Fruit fly (Drosophila melanogaster) whole organism, embryonic: ENCODE measurements around the gene CG5934.

Experiments
- BtbVII ChIP-seq: fragments of 200-800 bp; sonication (Bioruptor generic); optimal IDR thresholded peaks from 3 replicates; lab custom pipeline; 2017; ENCODE audit warnings: missing biosample characterization, mild to moderate bottlenecking, missing genetic modification characterization
- CG10565 ChIP-seq: fragments of 200-800 bp; sonication (Bioruptor generic); optimal IDR thresholded peaks from 3 replicates; lab custom pipeline; 2016; ENCODE audit warnings: missing biosample characterization, mild to moderate bottlenecking, missing genetic modification characterization
- CG10959 ChIP-seq: fragments of 200-800 bp; sonication (Bioruptor generic); IDR thresholded peaks from 2 replicates; pipeline ENCODE4 v1.3.6; 2022; ENCODE audit warnings: missing biosample characterization, missing genetic modification characterization
- CG12219 ChIP-seq: fragments of 200-800 bp; sonication (Bioruptor generic); optimal IDR thresholded peaks from 3 replicates; lab custom pipeline; 2018; ENCODE audit warnings: missing biosample characterization, mild to moderate bottlenecking, missing genetic modification characterization
- CG13123 ChIP-seq: fragments of 200-800 bp; sonication (Bioruptor generic); optimal IDR thresholded peaks from 2 replicates; lab custom pipeline; 2016; ENCODE audit warnings: missing biosample characterization, missing genetic modification characterization
- CG13624 ChIP-seq: fragments of 200-800 bp; sonication (Bioruptor generic); optimal IDR thresholded peaks from 2 replicates; lab custom pipeline; 2016; ENCODE audit warnings: missing biosample characterization, missing genetic modification characterization
- CG13775 ChIP-seq: fragments of 200-800 bp; sonication (Bioruptor generic); optimal IDR thresholded peaks from 3 replicates; lab custom pipeline; 2017; ENCODE audit warnings: missing biosample characterization, mild to moderate bottlenecking, missing genetic modification characterization
- CG15514 ChIP-seq: fragments of 200-800 bp; sonication (Bioruptor generic); optimal IDR thresholded peaks from 3 replicates; lab custom pipeline; 2017; ENCODE audit warnings: missing biosample characterization, missing genetic modification characterization, mild to moderate bottlenecking, moderate library complexity, missing genetic modification reagents
- CG1603 ChIP-seq: fragments of 200-800 bp; sonication (Bioruptor generic); optimal IDR thresholded peaks from 2 replicates; lab custom pipeline; 2019; ENCODE audit warnings: missing biosample characterization, mild to moderate bottlenecking, missing genetic modification characterization, moderate library complexity
- CG17612 ChIP-seq: fragments of 200-800 bp; sonication (Bioruptor generic); IDR thresholded peaks from 2 replicates; pipeline ENCODE4 v1.3.6; 2022; ENCODE audit warnings: missing biosample characterization, missing genetic modification characterization
- CG18764 ChIP-seq: fragments of 200-800 bp; sonication (Bioruptor generic); optimal IDR thresholded peaks from 3 replicates; lab custom pipeline; 2016; ENCODE audit warnings: missing biosample characterization, missing genetic modification characterization
- CG2875 ChIP-seq: fragments of 200-800 bp; sonication (Bioruptor generic); optimal IDR thresholded peaks from 2 replicates; lab custom pipeline; 2017; ENCODE audit warnings: missing biosample characterization, mild to moderate bottlenecking, missing genetic modification characterization, missing genetic modification reagents
- CG3726 ChIP-seq: fragments of 200-800 bp; sonication (Bioruptor generic); IDR thresholded peaks from 3 replicates; pipeline ENCODE4, ENCODE4 v1.3.6; 2022; ENCODE audit warnings: missing biosample characterization, missing genetic modification characterization
- CG43689 ChIP-seq: fragments of 200-800 bp; sonication (Bioruptor generic); IDR thresholded peaks from 2 replicates; pipeline ENCODE4 v1.3.6; 2022; ENCODE audit warnings: missing biosample characterization, missing genetic modification characterization
- CG4424 ChIP-seq: fragments of 200-800 bp; sonication (Bioruptor generic); optimal IDR thresholded peaks from 3 replicates; lab custom pipeline; 2016; ENCODE audit warnings: missing biosample characterization, missing genetic modification characterization
- CG4820 ChIP-seq: fragments of 200-800 bp; sonication (Bioruptor generic); optimal IDR thresholded peaks from 3 replicates; lab custom pipeline; 2016; ENCODE audit warnings: missing biosample characterization, missing genetic modification characterization
- CG6254 ChIP-seq: fragments of 200-800 bp; sonication (Bioruptor generic); optimal IDR thresholded peaks from 3 replicates; lab custom pipeline; 2017; ENCODE audit warnings: mild to moderate bottlenecking, missing biosample characterization, missing genetic modification reagents, missing genetic modification characterization
- CG6683 ChIP-seq: fragments of 200-800 bp; sonication (Bioruptor generic); optimal IDR thresholded peaks from 2 replicates; lab custom pipeline; 2017; ENCODE audit warnings: missing biosample characterization, mild to moderate bottlenecking, missing genetic modification characterization, missing genetic modification reagents
- CG7786 ChIP-seq: fragments of 200-800 bp; sonication (Bioruptor generic); optimal IDR thresholded peaks from 2 replicates; lab custom pipeline; 2016; ENCODE audit warnings: missing biosample characterization, missing genetic modification characterization
- CG7928 ChIP-seq: fragments of 200-800 bp; sonication (Bioruptor generic); optimal IDR thresholded peaks from 2 replicates; lab custom pipeline; 2017; ENCODE audit warnings: missing biosample characterization, mild to moderate bottlenecking, missing genetic modification characterization
- CG8388 ChIP-seq: fragments of 200-800 bp; sonication (Bioruptor generic); optimal IDR thresholded peaks from 2 replicates; lab custom pipeline; 2019; ENCODE audit warnings: missing biosample characterization, mild to moderate bottlenecking, missing genetic modification characterization, moderate library complexity
- CG8944 ChIP-seq: fragments of 200-800 bp; sonication (Bioruptor generic); optimal IDR thresholded peaks from 3 replicates; lab custom pipeline; 2016; ENCODE audit warnings: missing biosample characterization, missing genetic modification characterization
- CG9797 ChIP-seq: fragments of 200-800 bp; sonication (Bioruptor generic); optimal IDR thresholded peaks from 3 replicates; lab custom pipeline; 2018; ENCODE audit warnings: missing biosample characterization, mild to moderate bottlenecking, missing genetic modification characterization
- CG9932 ChIP-seq: fragments of 200-800 bp; sonication (Bioruptor generic); IDR thresholded peaks from 2 replicates; pipeline ENCODE4 v1.3.6; 2022; ENCODE audit warnings: missing biosample characterization, missing genetic modification characterization
- Dbx ChIP-seq: fragments of 200-800 bp; sonication (Bioruptor generic); IDR thresholded peaks from 3 replicates; pipeline ENCODE4 v1.3.6; 2022; ENCODE audit warnings: missing biosample characterization, missing genetic modification characterization
- Dll ChIP-seq: fragments of 200-800 bp; sonication (Bioruptor generic); IDR thresholded peaks from 4 replicates; pipeline ENCODE4 v1.3.6; 2022; ENCODE audit warnings: missing biosample characterization, missing genetic modification characterization; ENCODE audit not compliant: partially characterized antibody
- Dp ChIP-seq: fragments of 200-800 bp; sonication (Bioruptor generic); optimal IDR thresholded peaks from 2 replicates; lab custom pipeline; 2018; ENCODE audit warnings: missing biosample characterization, mild to moderate bottlenecking, missing genetic modification characterization, moderate library complexity
- HLH54F ChIP-seq: fragments of 200-800 bp; sonication (Bioruptor generic); optimal IDR thresholded peaks from 3 replicates; lab custom pipeline; 2016; ENCODE audit warnings: missing biosample characterization, missing genetic modification characterization
- Hmx ChIP-seq: fragments of 200-800 bp; sonication (Bioruptor generic); optimal IDR thresholded peaks from 2 replicates; lab custom pipeline; 2016; ENCODE audit warnings: missing biosample characterization, missing genetic modification characterization
- Jarid2 ChIP-seq: fragments of 200-800 bp; sonication (Bioruptor generic); optimal IDR thresholded peaks from 3 replicates; lab custom pipeline; 2017; ENCODE audit warnings: mild to moderate bottlenecking, missing biosample characterization, missing genetic modification reagents, missing genetic modification characterization
- Nf-YA ChIP-seq: fragments of 200-800 bp; sonication (Bioruptor generic); IDR thresholded peaks from 2 replicates; pipeline ENCODE4 v1.3.6; 2022; ENCODE audit warnings: missing biosample characterization, missing genetic modification characterization
- Nf-YB ChIP-seq: fragments of 200-800 bp; sonication (Bioruptor generic); optimal IDR thresholded peaks from 3 replicates; lab custom pipeline; 2019; ENCODE audit warnings: missing biosample characterization, mild to moderate bottlenecking, missing genetic modification characterization, moderate library complexity
- Nf-YC ChIP-seq: fragments of 200-800 bp; optimal IDR thresholded peaks from 3 replicates; lab custom pipeline; 2019; ENCODE audit warnings: missing biosample characterization, mild to moderate bottlenecking, missing genetic modification characterization, moderate library complexity
- Sin3A ChIP-seq: fragments of >200 bp; optimal IDR thresholded peaks from 2 replicates; lab custom pipeline; 2018
- Usf ChIP-seq: fragments of 200-800 bp; sonication (Bioruptor generic); optimal IDR thresholded peaks from 2 replicates; lab custom pipeline; 2017; ENCODE audit warnings: missing genotype, missing biosample characterization, missing genetic modification characterization
- aop ChIP-seq: fragments of 200-800 bp; sonication (Bioruptor generic); IDR thresholded peaks from 2 replicates; pipeline ENCODE4 v1.3.6; 2022; ENCODE audit warnings: missing biosample characterization, missing genetic modification characterization
- bab2 ChIP-seq: fragments of 200-800 bp; sonication (Bioruptor generic); optimal IDR thresholded peaks from 2 replicates; lab custom pipeline; 2016; ENCODE audit warnings: missing biosample characterization, missing genetic modification characterization
- br ChIP-seq: fragments of >200 bp; optimal IDR thresholded peaks from 2 replicates; lab custom pipeline; 2017
- cas ChIP-seq: fragments of 200-800 bp; sonication (Bioruptor generic); IDR thresholded peaks from 2 replicates; pipeline ENCODE4 v1.3.6; 2022; ENCODE audit warnings: missing biosample characterization, missing genetic modification characterization
- chn ChIP-seq: fragments of 200-800 bp; sonication (Bioruptor generic); optimal IDR thresholded peaks from 2 replicates; lab custom pipeline; 2016; ENCODE audit warnings: missing biosample characterization, missing genetic modification characterization
- croc ChIP-seq: fragments of 200-800 bp; sonication (Bioruptor generic); conservative IDR thresholded peaks from 3 replicates; pipeline ENCODE4 v1.3.6; 2022; ENCODE audit warnings: missing biosample characterization, missing genetic modification characterization
- dimm ChIP-seq: fragments of 200-800 bp; sonication (Bioruptor generic); IDR thresholded peaks from 2 replicates; pipeline ENCODE4 v1.3.6; 2022; ENCODE audit warnings: missing biosample characterization, missing genetic modification characterization
- emc ChIP-seq: fragments of 200-800 bp; sonication (Bioruptor generic); optimal IDR thresholded peaks from 2 replicates; lab custom pipeline; 2016; ENCODE audit warnings: missing biosample characterization, missing genetic modification characterization
- eve ChIP-seq, 2 experiments: fragments of >200 bp; optimal IDR thresholded peaks; 2 replicates each; lab custom pipeline; 2017; ENCODE audit warnings: missing biosample characterization in 2 of 2, missing genetic modification characterization in 2 of 2
- gcm ChIP-seq: fragments of 200-800 bp; sonication (Bioruptor generic); optimal IDR thresholded peaks from 2 replicates; lab custom pipeline; 2019; ENCODE audit warnings: missing biosample characterization, mild to moderate bottlenecking, missing genetic modification characterization, moderate library complexity
- jing ChIP-seq: fragments of 200-800 bp; sonication (Bioruptor generic); optimal IDR thresholded peaks from 2 replicates; lab custom pipeline; 2018; ENCODE audit warnings: missing biosample characterization, mild to moderate bottlenecking, missing genetic modification characterization
- jumu ChIP-seq: fragments of 200-800 bp; sonication (Bioruptor generic); optimal IDR thresholded peaks from 3 replicates; lab custom pipeline; 2016; ENCODE audit warnings: missing biosample characterization, missing genetic modification characterization
- run ChIP-seq: fragments of 200-800 bp; sonication (Bioruptor generic); optimal IDR thresholded peaks from 3 replicates; lab custom pipeline; 2018; ENCODE audit warnings: missing biosample characterization, mild to moderate bottlenecking, missing genetic modification characterization
- sima ChIP-seq: fragments of 200-800 bp; sonication (Bioruptor generic); optimal IDR thresholded peaks from 2 replicates; lab custom pipeline; 2016; ENCODE audit warnings: missing biosample characterization, missing genetic modification characterization
- vvl ChIP-seq: fragments of 200-800 bp; sonication (Bioruptor generic); IDR thresholded peaks from 2 replicates; pipeline ENCODE4 v1.3.6; 2022; ENCODE audit warnings: missing biosample characterization, missing genetic modification characterization

The CG5934 gene

dm6 chr3R:27253136-27253920, 20.2 kb upstream of the CG5934 start, which contains the start of gene pll (continued):
- TF ChIP-seq Usf (GFP tag; lab: Kevin White, UChicago) (no peak), br (lab: Kevin White, UChicago) (no peak), jing (no peak), CG18764 (GFP tag; lab: Kevin White, UChicago) (peak; percentile 66), CG7786 (GFP tag; lab: Kevin White, UChicago) (peak; percentile 57), Nf-YC (tag; lab: Kevin White, UChicago) (peak; percentile 71), Dbx (GFP tag; lab: Robert Waterston, UW) (peak; percentile 90), CG10565 (GFP tag; lab: Kevin White, UChicago) (peak; percentile 42), Dll (GFP tag; lab: Robert Waterston, UW) (peak; percentile 68; the same call in 3 of the 4 replicates), CG13123 (peak; percentile 79), Jarid2 (GFP tag; lab: Kevin White, UChicago) (peak; percentile 28), aop (GFP tag; lab: Robert Waterston, UW) (no peak), CG8388 (GFP tag; lab: Kevin White, UChicago) (peak; percentile 76), CG2875 (GFP tag; lab: Kevin White, UChicago) (no peak), Dp (GFP tag; lab: Kevin White, UChicago) (peak; percentile 46), sima (GFP tag; lab: Kevin White, UChicago) (no peak), CG9797 (GFP tag; lab: Kevin White, UChicago) (peak; percentile 96), CG6683 (GFP tag; lab: Kevin White, UChicago) (peak; percentile 30), gcm (GFP tag; lab: Kevin White, UChicago) (peak; percentile 72), run (tag; lab: Kevin White, UChicago) (peak; percentile 58), Sin3A (lab: Kevin White, UChicago) (peak; percentile 91), Nf-YA (GFP tag; lab: Robert Waterston, UW) (peak; percentile 77), CG8944 (peak; percentile 64), Hmx (GFP tag; lab: Kevin White, UChicago) (peak; percentile 61), bab2 (GFP tag; lab: Kevin White, UChicago) (peak; percentile 81), Nf-YB (GFP tag; lab: Kevin White, UChicago) (peak; percentile 41), CG13624 (GFP tag; lab: Kevin White, UChicago) (peak; percentile 77), CG10959 (GFP tag; lab: Robert Waterston, UW) (peak; percentile 73), CG4424 (peak; percentile 67), eve (GFP tag; optimal IDR thresholded peaks at IDR 0.05; lab: Kevin White, UChicago) (no peak), CG12219 (peak; percentile 21), CG15514 (GFP tag; lab: Kevin White, UChicago) (peak; percentile 79), vvl (peak; percentile 93), BtbVII (GFP tag; lab: Kevin White, UChicago) (peak; percentile 34), CG9932 (peak; percentile 93), CG1603 (tag; lab: Kevin White, UChicago) (peak; percentile 71), CG4820 (GFP tag; lab: Kevin White, UChicago) (peak; percentile 68), CG6254 (GFP tag; lab: Kevin White, UChicago) (peak; percentile 51), CG17612 (0 out of 2 replicates have a peak, but pooled peaks have one; percentile 26), jumu (GFP tag; lab: Kevin White, UChicago) (peak; percentile 47), emc (GFP tag; lab: Kevin White, UChicago) (peak; percentile 55), HLH54F (GFP tag; lab: Kevin White, UChicago) (peak; percentile 68), CG13775 (GFP tag; lab: Kevin White, UChicago) (peak; percentile 81), CG43689 (GFP tag; lab: Robert Waterston, UW) (peak; percentile 60; the same call in 1 of the 2 replicates), dimm (peak; percentile 62; the same call in 1 of the 2 replicates), CG7928 (GFP tag; lab: Kevin White, UChicago) (peak; percentile 35), CG3726 (peak; percentile 79; the same call in 2 of the 3 replicates), chn (GFP tag; lab: Kevin White, UChicago) (peak; percentile 63), cas (GFP tag; lab: Robert Waterston, UW) (peak; percentile 71), croc (peak; percentile 55)
